Fruit fly (Drosophila melanogaster) whole organism, embryonic: ENCODE measurements around the gene CG18747.

Experiments used
- B-H1 ChIP-seq: fragments of 200-800 bp; sonication (Bioruptor generic); IDR thresholded peaks from 3 replicates; pipeline ENCODE4 v1.3.6; 2022; ENCODE audit warnings: missing biosample characterization, missing genetic modification characterization
- Bgb ChIP-seq: fragments of 200-800 bp; sonication (Bioruptor generic); IDR thresholded peaks from 2 replicates; pipeline ENCODE4 v1.3.6; 2022; ENCODE audit warnings: missing biosample characterization, missing genetic modification characterization; ENCODE audit not compliant: partially characterized antibody
- CG10267 ChIP-seq: fragments of 200-800 bp; sonication (Bioruptor generic); optimal IDR thresholded peaks from 2 replicates; lab custom pipeline; 2018; ENCODE audit warnings: missing biosample characterization, mild to moderate bottlenecking, missing genetic modification characterization, moderate library complexity
- CG10462 ChIP-seq: fragments of 200-800 bp; sonication (Bioruptor generic); optimal IDR thresholded peaks from 2 replicates; lab custom pipeline; 2016; ENCODE audit warnings: missing biosample characterization, missing genetic modification characterization
- CG10959 ChIP-seq: fragments of 200-800 bp; sonication (Bioruptor generic); IDR thresholded peaks from 2 replicates; pipeline ENCODE4 v1.3.6; 2022; ENCODE audit warnings: missing biosample characterization, missing genetic modification characterization
- CG11456 ChIP-seq: fragments of 200-800 bp; sonication (Bioruptor generic); IDR thresholded peaks from 3 replicates; pipeline ENCODE4 v1.3.6; 2022; ENCODE audit warnings: missing biosample characterization, missing genetic modification characterization
- CG11504 ChIP-seq: fragments of 200-800 bp; sonication (Bioruptor generic); optimal IDR thresholded peaks from 3 replicates; lab custom pipeline; 2019; ENCODE audit warnings: missing biosample characterization, mild to moderate bottlenecking, missing genetic modification characterization, moderate library complexity
- CG12219 ChIP-seq: fragments of 200-800 bp; sonication (Bioruptor generic); optimal IDR thresholded peaks from 3 replicates; lab custom pipeline; 2018; ENCODE audit warnings: missing biosample characterization, mild to moderate bottlenecking, missing genetic modification characterization
- CG12769 ChIP-seq: fragments of 200-800 bp; sonication (Bioruptor generic); optimal IDR thresholded peaks from 2 replicates; lab custom pipeline; 2019; ENCODE audit warnings: missing biosample characterization, mild to moderate bottlenecking, missing genetic modification characterization, moderate library complexity
- CG15011 ChIP-seq: fragments of 200-800 bp; sonication (Bioruptor generic); optimal IDR thresholded peaks from 3 replicates; lab custom pipeline; 2018; ENCODE audit warnings: missing biosample characterization, mild to moderate bottlenecking, missing genetic modification characterization
- CG15601 ChIP-seq: fragments of 200-800 bp; sonication (Bioruptor generic); optimal IDR thresholded peaks from 3 replicates; lab custom pipeline; 2019; ENCODE audit warnings: missing biosample characterization, mild to moderate bottlenecking, missing genetic modification characterization, moderate library complexity
- CG17385 ChIP-seq: fragments of 200-800 bp; sonication (Bioruptor generic); optimal IDR thresholded peaks from 3 replicates; lab custom pipeline; 2018; ENCODE audit warnings: missing biosample characterization, mild to moderate bottlenecking, missing genetic modification characterization
- CG17612 ChIP-seq: fragments of 200-800 bp; sonication (Bioruptor generic); IDR thresholded peaks from 2 replicates; pipeline ENCODE4 v1.3.6; 2022; ENCODE audit warnings: missing biosample characterization, missing genetic modification characterization
- CG18599 ChIP-seq: fragments of 200-800 bp; sonication (Bioruptor generic); optimal IDR thresholded peaks from 3 replicates; lab custom pipeline; 2017; ENCODE audit warnings: missing biosample characterization, missing genetic modification characterization, mild to moderate bottlenecking, moderate library complexity, missing genetic modification reagents
- CG31365 ChIP-seq: fragments of 200-800 bp; sonication (Bioruptor generic); optimal IDR thresholded peaks from 2 replicates; lab custom pipeline; 2018; ENCODE audit warnings: missing biosample characterization, mild to moderate bottlenecking, missing genetic modification characterization
- CG33213 ChIP-seq: fragments of 200-800 bp; sonication (Bioruptor generic); optimal IDR thresholded peaks from 3 replicates; lab custom pipeline; 2016; ENCODE audit warnings: missing biosample characterization, missing genetic modification characterization
- CG3995 ChIP-seq: fragments of 200-800 bp; sonication (Bioruptor generic); optimal IDR thresholded peaks from 3 replicates; lab custom pipeline; 2016; ENCODE audit warnings: missing biosample characterization, missing genetic modification characterization
- CG4854 ChIP-seq: fragments of 200-800 bp; sonication (Bioruptor generic); optimal IDR thresholded peaks from 2 replicates; lab custom pipeline; 2016; ENCODE audit warnings: missing biosample characterization, missing genetic modification characterization, inconsistent platforms
- CG5180 ChIP-seq: fragments of 200-800 bp; sonication (Bioruptor generic); optimal IDR thresholded peaks from 3 replicates; lab custom pipeline; 2017; ENCODE audit warnings: missing biosample characterization, missing genetic modification characterization, mild to moderate bottlenecking, moderate library complexity, missing genetic modification reagents
- CG6175 ChIP-seq: fragments of 200-800 bp; sonication (Bioruptor generic); IDR thresholded peaks from 3 replicates; pipeline ENCODE4 v1.3.6; 2022; ENCODE audit warnings: missing biosample characterization, missing genetic modification characterization
- CG7556 ChIP-seq: fragments of 200-800 bp; sonication (Bioruptor generic); optimal IDR thresholded peaks from 2 replicates; lab custom pipeline; 2017; ENCODE audit warnings: missing biosample characterization, mild to moderate bottlenecking, missing genetic modification characterization
- CG7963 ChIP-seq: fragments of 200-800 bp; sonication (Bioruptor generic); IDR thresholded peaks from 3 replicates; pipeline ENCODE4 v1.3.6; 2022; ENCODE audit warnings: missing biosample characterization, missing genetic modification characterization; ENCODE audit not compliant: partially characterized antibody
- CG9797 ChIP-seq: fragments of 200-800 bp; sonication (Bioruptor generic); optimal IDR thresholded peaks from 3 replicates; lab custom pipeline; 2018; ENCODE audit warnings: missing biosample characterization, mild to moderate bottlenecking, missing genetic modification characterization
- CrebB ChIP-seq: fragments of 200-800 bp; sonication (Bioruptor generic); optimal IDR thresholded peaks from 3 replicates; lab custom pipeline; 2018; ENCODE audit warnings: missing biosample characterization, mild to moderate bottlenecking, missing genetic modification characterization
- Doc3 ChIP-seq: fragments of 200-800 bp; sonication (Bioruptor generic); IDR thresholded peaks from 3 replicates; pipeline ENCODE4 v1.3.6; 2022; ENCODE audit warnings: missing biosample characterization, missing genetic modification characterization; ENCODE audit not compliant: partially characterized antibody
- E2f1 ChIP-seq: fragments of 200-800 bp; sonication (Bioruptor generic); IDR thresholded peaks from 2 replicates; pipeline ENCODE4 v1.3.6; 2022; ENCODE audit warnings: missing biosample characterization, missing genetic modification characterization
- Gsc ChIP-seq: fragments of 200-800 bp; sonication (Bioruptor generic); IDR thresholded peaks from 2 replicates; pipeline ENCODE4 v1.3.6; 2022; ENCODE audit warnings: missing biosample characterization, missing genetic modification characterization
- HLH4C ChIP-seq: fragments of 200-800 bp; sonication (Bioruptor generic); IDR thresholded peaks from 3 replicates; pipeline ENCODE4 v1.3.6; 2022; ENCODE audit warnings: missing biosample characterization, missing genetic modification characterization; ENCODE audit not compliant: partially characterized antibody
- Mes4 ChIP-seq: fragments of 200-800 bp; sonication (Bioruptor generic); optimal IDR thresholded peaks from 2 replicates; lab custom pipeline; 2016; ENCODE audit warnings: missing biosample characterization, missing genetic modification characterization
- Mrtf ChIP-seq: fragments of 200-800 bp; sonication (Bioruptor generic); IDR thresholded peaks from 3 replicates; pipeline ENCODE4 v1.3.6; 2022; ENCODE audit warnings: missing biosample characterization, missing genetic modification characterization
- Side ChIP-seq: fragments of 200-800 bp; sonication (Bioruptor generic); optimal IDR thresholded peaks from 2 replicates; lab custom pipeline; 2016; ENCODE audit warnings: missing biosample characterization, missing genetic modification characterization
- Spps ChIP-seq: fragments of 200-800 bp; sonication (Bioruptor generic); optimal IDR thresholded peaks from 2 replicates; lab custom pipeline; 2018; ENCODE audit warnings: missing biosample characterization, mild to moderate bottlenecking, missing genetic modification characterization
- Xbp1 ChIP-seq: fragments of 200-800 bp; sonication (Bioruptor generic); optimal IDR thresholded peaks from 3 replicates; lab custom pipeline; 2016; ENCODE audit warnings: missing biosample characterization, mild to moderate bottlenecking, missing genetic modification characterization
- al ChIP-seq: fragments of 200-800 bp; sonication (Bioruptor generic); IDR thresholded peaks from 2 replicates; pipeline ENCODE4 v1.3.6; 2022; ENCODE audit warnings: missing biosample characterization, missing genetic modification characterization
- ap ChIP-seq: fragments of 200-800 bp; sonication (Bioruptor generic); IDR thresholded peaks from 2 replicates; pipeline ENCODE4 v1.3.6; 2022; ENCODE audit warnings: missing biosample characterization, missing genetic modification characterization
- bbx ChIP-seq: fragments of 200-800 bp; sonication (Bioruptor generic); IDR thresholded peaks from 2 replicates; pipeline ENCODE4 v1.3.6; 2022; ENCODE audit warnings: missing biosample characterization, missing genetic modification characterization; ENCODE audit not compliant: partially characterized antibody
- br ChIP-seq: fragments of >200 bp; optimal IDR thresholded peaks from 2 replicates; lab custom pipeline; 2017
- da ChIP-seq: fragments of 200-800 bp; sonication (Bioruptor generic); optimal IDR thresholded peaks from 2 replicates; lab custom pipeline; 2016; ENCODE audit warnings: missing biosample characterization, missing genetic modification characterization
- dan ChIP-seq: fragments of 200-800 bp; sonication (Bioruptor generic); IDR thresholded peaks from 2 replicates; pipeline ENCODE4 v1.3.6; 2022; ENCODE audit warnings: missing biosample characterization, missing genetic modification characterization
- dpn ChIP-seq, 2 experiments: fragments of 200-800 bp; sonication (Bioruptor generic); optimal IDR thresholded peaks; 3 replicates each; lab custom pipeline; 2016; ENCODE audit warnings: missing biosample characterization in 2 of 2, missing genetic modification characterization in 2 of 2
- fd3F ChIP-seq: fragments of 200-800 bp; sonication (Bioruptor generic); optimal IDR thresholded peaks from 2 replicates; lab custom pipeline; 2018; ENCODE audit warnings: missing biosample characterization, mild to moderate bottlenecking, missing genetic modification characterization, moderate library complexity
- gfzf ChIP-seq: fragments of 200-800 bp; sonication (Bioruptor generic); optimal IDR thresholded peaks from 2 replicates; lab custom pipeline; 2016; ENCODE audit warnings: missing biosample characterization, mild to moderate bottlenecking, missing genetic modification characterization, moderate library complexity
- jigr1 ChIP-seq: fragments of 200-800 bp; sonication (Bioruptor generic); IDR thresholded peaks from 3 replicates; pipeline ENCODE4 v1.3.6; 2022; ENCODE audit warnings: missing biosample characterization, missing genetic modification characterization
- maf-S ChIP-seq: fragments of 200-800 bp; sonication (Bioruptor generic); optimal IDR thresholded peaks from 2 replicates; lab custom pipeline; 2016; ENCODE audit warnings: missing biosample characterization, missing genetic modification characterization
- phol ChIP-seq: fragments of 200-800 bp; sonication (Bioruptor generic); optimal IDR thresholded peaks from 3 replicates; lab custom pipeline; 2018; ENCODE audit warnings: missing biosample characterization, mild to moderate bottlenecking, missing genetic modification characterization, moderate library complexity
- sima ChIP-seq: fragments of 200-800 bp; sonication (Bioruptor generic); optimal IDR thresholded peaks from 2 replicates; lab custom pipeline; 2016; ENCODE audit warnings: missing biosample characterization, missing genetic modification characterization
- slbo ChIP-seq: fragments of 200-800 bp; sonication (Bioruptor generic); IDR thresholded peaks from 2 replicates; pipeline ENCODE4 v1.3.6; 2022; ENCODE audit warnings: missing biosample characterization, missing genetic modification characterization
- stwl ChIP-seq: fragments of 200-800 bp; sonication (Bioruptor generic); optimal IDR thresholded peaks from 3 replicates; lab custom pipeline; 2018; ENCODE audit warnings: missing biosample characterization, mild to moderate bottlenecking, missing genetic modification characterization, moderate library complexity
- tap ChIP-seq: fragments of 200-800 bp; optimal IDR thresholded peaks from 3 replicates; lab custom pipeline; 2019; ENCODE audit warnings: missing biosample characterization, mild to moderate bottlenecking, missing genetic modification characterization, moderate library complexity
- vfl ChIP-seq: fragments of 200-800 bp; sonication (Bioruptor generic); optimal IDR thresholded peaks from 2 replicates; lab custom pipeline; 2016; ENCODE audit warnings: missing biosample characterization, missing genetic modification characterization
- vnd ChIP-seq: fragments of 200-800 bp; sonication (Bioruptor generic); IDR thresholded peaks from 3 replicates; pipeline ENCODE4 v1.3.6; 2022; ENCODE audit warnings: missing biosample characterization, missing genetic modification characterization; ENCODE audit not compliant: partially characterized antibody
- wek ChIP-seq: fragments of 200-800 bp; sonication (Bioruptor generic); optimal IDR thresholded peaks from 3 replicates; lab custom pipeline; 2018; ENCODE audit warnings: missing biosample characterization, mild to moderate bottlenecking, missing genetic modification characterization, moderate library complexity

Gene CG18747

dm6 chr3R:7793855-7794254, 10.6 kb upstream of the CG18747 start, which contains the start of gene CG2641 (continued):
- TF ChIP-seq CG33213 (GFP tag; lab: Kevin White, UChicago) (no peak), CG10462 (GFP tag; lab: Kevin White, UChicago) (no peak), dpn (GFP tag; optimal IDR thresholded peaks at IDR 0.05; lab: Kevin White, UChicago) (no peak), CG15011 (GFP tag; lab: Kevin White, UChicago) (no peak), fd3F (GFP tag; lab: Kevin White, UChicago) (no peak), CG6175 (GFP tag; lab: Robert Waterston, UW) (no peak), CG3995 (no peak), CG7963 (GFP tag; lab: Robert Waterston, UW) (no peak), br (lab: Kevin White, UChicago) (no peak), maf-S (no peak), E2f1 (GFP tag; lab: Robert Waterston, UW) (no peak), CG9797 (GFP tag; lab: Kevin White, UChicago) (no peak), gfzf (no peak), CG10267 (tag; lab: Kevin White, UChicago) (no peak), ap (no peak), slbo (GFP tag; lab: Robert Waterston, UW) (no peak), Gsc (GFP tag; lab: Robert Waterston, UW) (no peak), stwl (tag; lab: Kevin White, UChicago) (no peak), CrebB (no peak), HLH4C (GFP tag; lab: Robert Waterston, UW) (no peak), Mes4 (no peak), CG12219 (GFP tag; lab: Kevin White, UChicago) (no peak), al (no peak), CG11504 (tag; lab: Kevin White, UChicago) (no peak), Mrtf (GFP tag; lab: Robert Waterston, UW) (no peak), CG15601 (tag; lab: Kevin White, UChicago) (no peak), CG5180 (GFP tag; lab: Kevin White, UChicago) (no peak), vnd (GFP tag; lab: Robert Waterston, UW) (no peak), bbx (GFP tag; lab: Robert Waterston, UW) (no peak), CG11456 (GFP tag; lab: Robert Waterston, UW) (no peak), CG4854 (GFP tag; lab: Kevin White, UChicago) (no peak), sima (GFP tag; lab: Kevin White, UChicago) (no peak), Doc3 (GFP tag; lab: Robert Waterston, UW) (no peak), Xbp1 (GFP tag; lab: Kevin White, UChicago) (no peak), CG31365 (tag; lab: Kevin White, UChicago) (no peak), CG17385 (GFP tag; lab: Kevin White, UChicago) (no peak), da (GFP tag; lab: Kevin White, UChicago) (no peak), Bgb (GFP tag; lab: Robert Waterston, UW) (no peak), CG18599 (no peak), CG17612 (GFP tag; lab: Robert Waterston, UW) (no peak), wek (GFP tag; lab: Kevin White, UChicago) (no peak), vfl (GFP tag; lab: Kevin White, UChicago) (no peak), CG12769 (tag; lab: Kevin White, UChicago) (peak; percentile 52), Side (GFP tag; lab: Kevin White, UChicago) (no peak), CG10959 (GFP tag; lab: Robert Waterston, UW) (no peak), dan (GFP tag; lab: Robert Waterston, UW) (no peak), CG7556 (GFP tag; lab: Kevin White, UChicago) (no peak), Spps (no peak), tap (no peak), jigr1 (GFP tag; lab: Robert Waterston, UW) (no peak), B-H1 (GFP tag; lab: Robert Waterston, UW) (no peak), phol (tag; lab: Kevin White, UChicago) (no peak)
